Fruit fly (Drosophila melanogaster) ovary, adult (tissue): ENCODE measurements around the gene pelo.

ENCODE experiments used
- CG17801 ChIP-seq: fragments of 200-800 bp; optimal IDR thresholded peaks from 2 replicates; lab custom pipeline; 2019; ENCODE audit warnings: missing biosample characterization, mild to moderate bottlenecking, missing genetic modification characterization, moderate library complexity; ENCODE audit not compliant: partially characterized antibody

Gene pelo

dm6 chr2L:9700454-9700853 is at the start of gene pelo:
TSS of gene pelo (plus strand) at chr2L:9700810.
- TF ChIP-seq CG17801 (GFP tag; lab: Kevin White, UChicago), result peak; percentile 64

- no peak for TF ChIP-seq CG17801 (GFP tag; lab: Kevin White, UChicago)
Measured at dm6 chr2L:9656300-9656699, 44.3 kb upstream of the pelo start, which contains the start of gene CG33299. TSS of gene CG33299 (plus strand) at chr2L:9656600.

- TF ChIP-seq CG17801 (GFP tag; lab: Kevin White, UChicago), result no peak
Measured at dm6 chr2L:9657269-9658191, 43.1 kb upstream of the pelo start.

- no peak for TF ChIP-seq CG17801 (GFP tag; lab: Kevin White, UChicago)
Measured at dm6 chr2L:9660516-9660920, 40.1 kb upstream of the pelo start.

- TF ChIP-seq CG17801 (GFP tag; lab: Kevin White, UChicago), result no peak
Measured at dm6 chr2L:9662977-9663376, 37.6 kb upstream of the pelo start.

- TF ChIP-seq CG17801 (GFP tag; lab: Kevin White, UChicago), result no peak
Measured at dm6 chr2L:9669354-9669753, 31.3 kb upstream of the pelo start.

- no peak for TF ChIP-seq CG17801 (GFP tag; lab: Kevin White, UChicago)
Measured at dm6 chr2L:9670909-9671422, 29.6 kb upstream of the pelo start.

dm6 chr2L:9672246-9672645 is 28.4 kb upstream of the pelo start:
- TF ChIP-seq CG17801 (GFP tag; lab: Kevin White, UChicago), result no peak

- no peak for TF ChIP-seq CG17801 (GFP tag; lab: Kevin White, UChicago)
Measured at dm6 chr2L:9673235-9673634, 27.4 kb upstream of the pelo start.

dm6 chr2L:9677101-9677500 is 23.5 kb upstream of the pelo start:
- no peak for TF ChIP-seq CG17801 (GFP tag; lab: Kevin White, UChicago)

- TF ChIP-seq CG17801 (GFP tag; lab: Kevin White, UChicago), result no peak
Measured at dm6 chr2L:9679789-9680188, 20.8 kb upstream of the pelo start.

- peak; percentile 51 for TF ChIP-seq CG17801 (GFP tag; lab: Kevin White, UChicago)
Measured at dm6 chr2L:9684108-9684507, 16.5 kb upstream of the pelo start.

- TF ChIP-seq CG17801 (GFP tag; lab: Kevin White, UChicago), result no peak
Measured at dm6 chr2L:9685184-9685583, 15.4 kb upstream of the pelo start.

dm6 chr2L:9685993-9686392 is 14.6 kb upstream of the pelo start:
- TF ChIP-seq CG17801 (GFP tag; lab: Kevin White, UChicago), result peak; percentile 14

dm6 chr2L:9690550-9691197 is 9.9 kb upstream of the pelo start:
- no peak for TF ChIP-seq CG17801 (GFP tag; lab: Kevin White, UChicago)
